Worm (Caenorhabditis elegans): ENCODE measurements around the gene C52B11.5.

ce11 chrX:1244235-1244634 is 28.4 kb upstream of the C52B11.5 start:
- no peak for TF ChIP-seq jun-1 (tag; optimal IDR thresholded peaks at IDR 0.05)
- no peak for TF ChIP-seq zip-2 (tag; optimal IDR thresholded peaks at IDR 0.05)
- TF ChIP-seq nhr-42 (GFP tag; IDR thresholded peaks at IDR 0.05), result no peak
- no peak for TF ChIP-seq nhr-237 (tag; optimal IDR thresholded peaks at IDR 0.05)
- TF ChIP-seq fkh-10 (GFP tag; optimal IDR thresholded peaks at IDR 0.05), result no peak
- no peak for TF ChIP-seq ztf-11 (tag; optimal IDR thresholded peaks at IDR 0.05)
- no peak for TF ChIP-seq aly-2 (tag; optimal IDR thresholded peaks at IDR 0.05)
- TF ChIP-seq skn-1 (tag; optimal IDR thresholded peaks at IDR 0.05), result no peak
- no peak for TF ChIP-seq nhr-48 (tag; optimal IDR thresholded peaks at IDR 0.05)
- no peak for TF ChIP-seq pqm-1 (tag; optimal IDR thresholded peaks at IDR 0.05)
